Worm (Caenorhabditis elegans) whole organism, L1 larva: ENCODE results near the gene twk-9.

Source experiments
- ama-1 ChIP-seq: fragments of 150-350 bp; optimal IDR thresholded peaks from 2 replicates; lab custom pipeline; 2014
- blmp-1 ChIP-seq: fragments of 150-350 bp; optimal IDR thresholded peaks from 2 replicates; lab custom pipeline; 2014; ENCODE audit warnings: missing biosample characterization, missing genetic modification characterization
- ceh-82 ChIP-seq, 3 experiments: fragments of 150-350 bp in 1 of 3; sonication (generic microtip) in 2 of 3; optimal IDR thresholded peaks; 2 replicates each; lab custom pipeline; 2014 to 2017; ENCODE audit warnings: missing biosample characterization in 3 of 3, missing genetic modification characterization in 3 of 3
- egl-27 ChIP-seq, 2 experiments: fragments of 150-350 bp in 1 of 2; sonication (generic microtip); optimal IDR thresholded peaks; 3 replicates each; lab custom pipeline; 2017 to 2018; ENCODE audit warnings: missing biosample characterization in 2 of 2, missing genetic modification characterization in 2 of 2, missing genetic modification reagents in 2 of 2
- elt-2 ChIP-seq: sonication (generic microtip); optimal IDR thresholded peaks from 2 replicates; lab custom pipeline; 2016; ENCODE audit warnings: missing genetic modification characterization, mild to moderate bottlenecking, inconsistent platforms, missing compliant biosample characterization, missing genetic modification reagents
- lin-15B ChIP-seq: fragments of 150-350 bp; sonication (generic microtip); optimal IDR thresholded peaks from 3 replicates; lab custom pipeline; 2014; ENCODE audit warnings: missing biosample characterization, missing genetic modification characterization
- lir-3 ChIP-seq: sonication (generic microtip); optimal IDR thresholded peaks from 2 replicates; lab custom pipeline; 2016; ENCODE audit warnings: mild to moderate bottlenecking, missing genetic modification characterization, moderate library complexity, missing compliant biosample characterization; ENCODE audit not compliant: poor library complexity
- nhr-77 ChIP-seq: fragments of 150-350 bp; optimal IDR thresholded peaks from 2 replicates; lab custom pipeline; 2014; ENCODE audit warnings: missing biosample characterization, missing genetic modification characterization
- unc-62 ChIP-seq: fragments of 150-350 bp; optimal IDR thresholded peaks from 2 replicates; lab custom pipeline; 2014; ENCODE audit warnings: missing biosample characterization, missing genetic modification reagents, missing genetic modification characterization
- unc-86 ChIP-seq: sonication (generic microtip); optimal IDR thresholded peaks from 2 replicates; lab custom pipeline; 2016; ENCODE audit warnings: missing genetic modification characterization, missing compliant biosample characterization
- zip-4 ChIP-seq: fragments of 200-800 bp; sonication (Bioruptor generic); optimal IDR thresholded peaks from 2 replicates; lab custom pipeline; 2018; ENCODE audit warnings: mild to moderate bottlenecking, missing genetic modification characterization, moderate library complexity, missing compliant biosample characterization
- ztf-4 ChIP-seq: fragments of 150-350 bp; optimal IDR thresholded peaks from 2 replicates; lab custom pipeline; 2014; ENCODE audit warnings: missing biosample characterization, missing genetic modification characterization

- TF ChIP-seq unc-62 (GFP tag; lab: Kevin White, UChicago) (no peak), elt-2 (tag; lab: Kevin White, UChicago) (no peak), lir-3 (tag; lab: Kevin White, UChicago) (no peak), lin-15B (tag; lab: Kevin White, UChicago) (no peak), blmp-1 (no peak), ama-1 (lab: Kevin White, UChicago) (no peak), unc-86 (no peak), ztf-4 (no peak), zip-4 (GFP tag; lab: Kevin White, UChicago) (no peak), ceh-82 (tag; optimal IDR thresholded peaks at IDR 0.05; lab: Kevin White, UChicago) (no peak), nhr-77 (tag; lab: Kevin White, UChicago) (no peak), egl-27 (tag; optimal IDR thresholded peaks at IDR 0.05; lab: Kevin White, UChicago) (no peak)
Observed at ce11 chrIV:9723185-9723584, 30.2 kb downstream of the twk-9 start.
